Fruit fly (Drosophila melanogaster) whole organism, wandering third instar larva: Measurements from ENCODE around the gene CG9173.
"Not testable (repeated sequence)": the region's sequence is repeated elsewhere in the genome, so short reads cannot be mapped to it uniquely, and the experiment has no call there.

Experiments used
- N ChIP-seq: fragments of >200 bp; optimal IDR thresholded peaks from 2 replicates; lab custom pipeline; 2018; ENCODE audit warnings: missing biosample characterization, missing external identifiers, missing genetic modification characterization
- Rel ChIP-seq, 2 experiments: fragments of 200-800 bp; sonication (Bioruptor generic) in 1 of 2; optimal IDR thresholded peaks; 2 replicates in 1 of 2; 3 replicates in 1 of 2; lab custom pipeline; 2016 to 2019; ENCODE audit warnings: mild to moderate bottlenecking in 2 of 2, missing biosample characterization in 2 of 2, missing genetic modification characterization in 2 of 2, moderate library complexity in 1 of 2
- Vsx2 ChIP-seq: fragments of 200-300, 225-300 bp; sonication (Bioruptor generic); optimal IDR thresholded peaks from 2 replicates; lab custom pipeline; 2018; ENCODE audit warnings: missing biosample characterization, missing genetic modification characterization; ENCODE audit not compliant: partially characterized antibody
- foxo ChIP-seq, 2 experiments: fragments of 200-800 bp; sonication (Bioruptor generic); optimal IDR thresholded peaks; 2 replicates in 1 of 2; 3 replicates in 1 of 2; lab custom pipeline; 2016 to 2017; ENCODE audit warnings: missing biosample characterization in 2 of 2, missing genetic modification characterization in 2 of 2
- jim ChIP-seq: fragments of 175-275, 200-325 bp; sonication (Bioruptor generic); optimal IDR thresholded peaks from 2 replicates; lab custom pipeline; 2016; ENCODE audit warnings: missing biosample characterization, mild to moderate bottlenecking, missing genetic modification characterization
- psq ChIP-seq: fragments of 200-800 bp; sonication (Bioruptor generic); optimal IDR thresholded peaks from 3 replicates; lab custom pipeline; 2017; ENCODE audit warnings: missing biosample characterization, mild to moderate bottlenecking, missing genetic modification characterization, moderate library complexity

DNA sequence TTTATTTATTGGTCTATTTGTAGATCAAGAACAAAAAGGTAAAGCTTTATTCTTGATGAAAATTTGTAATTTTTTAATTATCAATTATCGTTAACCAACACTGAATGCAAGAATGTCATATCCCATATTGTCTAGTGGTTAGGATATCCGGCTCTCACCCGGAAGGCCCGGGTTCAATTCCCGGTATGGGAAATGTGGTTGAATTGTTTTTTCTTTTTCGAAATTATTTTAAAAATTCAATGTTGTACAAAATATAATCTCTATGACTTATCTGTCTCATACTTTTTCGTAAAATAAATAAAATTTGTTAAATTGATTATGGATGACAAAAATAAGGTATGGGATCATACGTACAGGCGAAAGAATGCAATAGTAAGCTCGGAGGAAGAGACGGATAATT, 25.0 kb downstream of the CG9173 start, which contains the start of gene CG32320:
- not testable (repeated sequence) for TF ChIP-seq Vsx2 (GFP tag; lab: Kevin White, UChicago); foxo (GFP tag; optimal IDR thresholded peaks at IDR 0.05; lab: Kevin White, UChicago); jim; psq; N; Rel (GFP tag; optimal IDR thresholded peaks at IDR 0.05; lab: Kevin White, UChicago); Rel (tag; optimal IDR thresholded peaks at IDR 0.05; lab: Kevin White, UChicago)
